Fruit fly (Drosophila melanogaster): Measurements from ENCODE around the gene CG1812.

CG1812 gene

dm6 chrX:20524754-20525236 lies 13.5 kb downstream of the CG1812 start, which contains the start of gene Tak1 (continued):
- no peak for TF ChIP-seq CG6683 (GFP tag; optimal IDR thresholded peaks at IDR 0.05)
- 0 out of 3 replicates have a peak, but pooled peaks have one; percentile 63 for TF ChIP-seq ken (GFP tag; IDR thresholded peaks at IDR 0.05)
- TF ChIP-seq CG10147 (GFP tag; optimal IDR thresholded peaks at IDR 0.05): no peak
- no peak for TF ChIP-seq Asciz (GFP tag; optimal IDR thresholded peaks at IDR 0.05)
- peak; percentile 88 for TF ChIP-seq CG32532 (GFP tag; IDR thresholded peaks at IDR 0.05)
- TF ChIP-seq so (GFP tag; IDR thresholded peaks at IDR 0.05): no peak
- TF ChIP-seq CG4617 (GFP tag; optimal IDR thresholded peaks at IDR 0.05; ENCODE audit: borderline replicate concordance): peak; percentile 34
- peak; percentile 48 for TF ChIP-seq CG12744 (GFP tag; optimal IDR thresholded peaks at IDR 0.05)
- TF ChIP-seq Oaz (GFP tag; IDR thresholded peaks at IDR 0.05): no peak
- no peak for TF ChIP-seq CG15479 (GFP tag; optimal IDR thresholded peaks at IDR 0.05)
- peak; percentile 3 for TF ChIP-seq chn (GFP tag; optimal IDR thresholded peaks at IDR 0.05)
- TF ChIP-seq tin (GFP tag; optimal IDR thresholded peaks at IDR 0.05): peak; percentile 73
- TF ChIP-seq CG17359 (tag; optimal IDR thresholded peaks at IDR 0.05): peak; percentile 35
- TF ChIP-seq Hr51 (GFP tag; optimal IDR thresholded peaks at IDR 0.05): peak; percentile 8 to 19
- TF ChIP-seq CG18619 (GFP tag; optimal IDR thresholded peaks at IDR 0.05): peak; percentile 40
- TF ChIP-seq Rfx (GFP tag; IDR thresholded peaks at IDR 0.05): peak; percentile 79
- no peak for TF ChIP-seq CG3995 (GFP tag; optimal IDR thresholded peaks at IDR 0.05)
- TF ChIP-seq CHES-1-like (GFP tag; optimal IDR thresholded peaks at IDR 0.05): no peak
- peak; percentile 63; the same call in 1 of the 3 replicates for TF ChIP-seq ase (GFP tag; IDR thresholded peaks at IDR 0.05)
- TF ChIP-seq CG11696 (GFP tag; IDR thresholded peaks at IDR 0.05): 0 out of 2 replicates have a peak, but pooled peaks have one; percentile 24
- no peak for TF ChIP-seq gt (GFP tag; IDR thresholded peaks at IDR 0.05)
- TF ChIP-seq Gsc (GFP tag; IDR thresholded peaks at IDR 0.05): no peak
- TF ChIP-seq CG1024 (GFP tag; IDR thresholded peaks at IDR 0.05): 0 out of 2 replicates have a peak, but pooled peaks have one; percentile 20
- peak; percentile 32 for TF ChIP-seq CG10979 (tag; optimal IDR thresholded peaks at IDR 0.05)
- peak; percentile 23 for TF ChIP-seq Bdp1 (GFP tag; optimal IDR thresholded peaks at IDR 0.05)
- TF ChIP-seq gcm2 (GFP tag; optimal IDR thresholded peaks at IDR 0.05): no peak
- TF ChIP-seq CG9932 (GFP tag; IDR thresholded peaks at IDR 0.05): peak; percentile 78
- peak; percentile 5 for TF ChIP-seq Dek (tag; optimal IDR thresholded peaks at IDR 0.05)
- 0 out of 3 replicates have a peak, but pooled peaks have one; percentile 20 for TF ChIP-seq row (GFP tag; IDR thresholded peaks at IDR 0.05)
- TF ChIP-seq CG11560 (tag; IDR thresholded peaks at IDR 0.05): no peak
- peak; percentile 65 for TF ChIP-seq BEAF-32 (GFP tag; optimal IDR thresholded peaks at IDR 0.05)
- peak; percentile 54 for TF ChIP-seq CG10267 (tag; optimal IDR thresholded peaks at IDR 0.05)
- peak; percentile 52 for TF ChIP-seq Camta (GFP tag; optimal IDR thresholded peaks at IDR 0.05)
- no peak for TF ChIP-seq nom (GFP tag; optimal IDR thresholded peaks at IDR 0.05)
- TF ChIP-seq CG1832 (GFP tag; optimal IDR thresholded peaks at IDR 0.05): no peak
- peak; percentile 65 for TF ChIP-seq Atf-2 (GFP tag; optimal IDR thresholded peaks at IDR 0.05)
- TF ChIP-seq CG11093 (GFP tag; IDR thresholded peaks at IDR 0.05): no peak
- TF ChIP-seq HLH54F (GFP tag; optimal IDR thresholded peaks at IDR 0.05): peak; percentile 11
- no peak for TF ChIP-seq Sry-β (GFP tag; optimal IDR thresholded peaks at IDR 0.05)
- peak; percentile 26 for TF ChIP-seq NC2β (GFP tag; optimal IDR thresholded peaks at IDR 0.05)
- peak; percentile 56 for TF ChIP-seq CG2120 (GFP tag; optimal IDR thresholded peaks at IDR 0.05)
- TF ChIP-seq CG7963 (GFP tag; IDR thresholded peaks at IDR 0.05; ENCODE audit: partially characterized antibody): peak; percentile 79
- TF ChIP-seq CG4707 (GFP tag; optimal IDR thresholded peaks at IDR 0.05): no peak
- no peak for TF ChIP-seq ewg (GFP tag; optimal IDR thresholded peaks at IDR 0.05)
- TF ChIP-seq Max (GFP tag; optimal IDR thresholded peaks at IDR 0.05): peak; percentile 30
- no peak for TF ChIP-seq CG31224 (GFP tag; IDR thresholded peaks at IDR 0.05)
- peak; percentile 56 for TF ChIP-seq sisA (GFP tag; IDR thresholded peaks at IDR 0.05)
- TF ChIP-seq BtbVII (GFP tag; optimal IDR thresholded peaks at IDR 0.05): no peak
- peak; percentile 54 for TF ChIP-seq CG12769 (tag; optimal IDR thresholded peaks at IDR 0.05)
- peak; percentile 82 for TF ChIP-seq CG14860 (GFP tag; IDR thresholded peaks at IDR 0.05; ENCODE audit: partially characterized antibody)
